Fruit fly (Drosophila melanogaster): ENCODE data around the gene ebd2.

ebd2 gene

DNA sequence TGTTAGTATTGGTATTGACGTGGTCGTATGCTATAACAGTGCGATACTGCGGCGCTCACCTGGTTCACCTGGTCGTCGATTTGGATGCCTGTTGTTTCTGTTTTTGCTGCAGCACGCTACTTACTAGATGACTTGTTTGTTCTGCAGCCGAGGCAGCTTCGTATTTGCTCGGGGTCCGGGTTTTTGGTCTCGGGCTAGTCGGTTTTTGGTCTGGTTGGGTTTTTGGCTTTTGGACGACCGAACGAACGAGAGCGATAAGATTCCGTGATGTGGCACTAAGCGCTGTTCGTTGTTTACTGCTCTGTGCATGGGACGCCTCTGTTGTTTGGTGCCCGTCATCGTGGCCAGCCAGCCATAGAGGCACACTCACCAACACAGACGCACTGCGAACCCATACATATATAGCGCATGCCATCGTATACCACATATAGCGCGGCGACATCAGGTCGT is at the start of gene ebd2:
ebd2 (minus strand) TSS at position 306 of the 450 bp plus-strand sequence.
- TF ChIP-seq noc (tag; optimal IDR thresholded peaks at IDR 0.05): no peak

DNA sequence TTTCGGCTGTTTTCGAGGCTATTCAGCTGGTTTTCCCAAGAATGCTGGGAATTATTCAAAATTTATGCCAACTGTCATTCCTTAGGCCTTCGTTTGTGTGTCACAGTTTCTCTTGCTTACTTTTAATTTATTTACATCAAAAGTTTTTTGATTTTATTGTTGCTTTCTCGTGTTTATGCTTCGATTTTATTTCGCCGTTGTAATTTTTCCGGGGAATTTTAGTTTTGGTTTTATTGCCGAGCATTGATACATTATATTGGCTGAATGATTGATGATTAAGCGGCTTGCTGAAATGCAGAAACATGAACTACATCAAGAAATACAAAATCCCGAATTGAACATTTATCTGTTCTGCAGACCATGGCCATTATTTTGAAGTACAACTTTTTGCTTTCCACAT is 49.1 kb upstream of the ebd2 start:
- no peak for TF ChIP-seq noc (tag; optimal IDR thresholded peaks at IDR 0.05)

DNA sequence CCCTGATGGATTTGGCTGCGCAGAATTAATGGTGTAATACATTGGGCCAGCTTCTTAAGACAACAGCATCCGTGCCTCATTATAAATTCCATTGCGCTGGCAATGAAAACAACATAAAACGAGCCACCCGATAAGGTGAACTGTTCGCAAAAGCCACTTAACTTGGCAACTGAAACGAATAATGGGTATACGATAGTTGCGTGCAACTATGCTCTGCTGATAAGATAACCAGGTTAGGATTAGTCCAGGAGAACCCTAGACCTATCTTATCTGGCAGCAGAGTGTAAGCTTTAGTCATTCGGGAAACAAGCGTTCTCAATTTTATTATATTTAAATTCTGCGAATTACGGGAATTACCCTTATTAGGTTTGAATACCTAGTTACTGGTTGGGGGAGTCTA is 41.3 kb upstream of the ebd2 start:
- TF ChIP-seq noc (tag; optimal IDR thresholded peaks at IDR 0.05): no peak

DNA sequence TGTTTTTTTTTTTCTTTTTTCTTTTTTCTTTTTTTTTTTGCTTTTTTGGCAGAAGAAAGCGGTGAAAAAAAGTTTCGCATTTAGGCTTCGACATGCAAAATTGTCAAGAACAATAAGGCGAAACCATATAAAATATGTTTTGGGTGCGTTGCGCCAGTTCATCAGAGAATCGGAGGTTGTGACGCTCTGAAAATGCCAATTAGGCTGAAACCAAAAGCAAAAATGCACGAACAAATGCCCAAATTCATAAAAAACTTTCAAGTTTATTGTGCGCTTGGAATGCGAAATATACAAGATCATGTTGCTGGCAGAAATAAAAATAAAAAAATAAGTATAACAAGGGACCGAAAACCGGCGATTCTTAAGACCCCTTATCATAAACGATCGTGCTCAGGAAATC is 40.7 kb upstream of the ebd2 start:
- no peak for TF ChIP-seq noc (tag; optimal IDR thresholded peaks at IDR 0.05)

DNA sequence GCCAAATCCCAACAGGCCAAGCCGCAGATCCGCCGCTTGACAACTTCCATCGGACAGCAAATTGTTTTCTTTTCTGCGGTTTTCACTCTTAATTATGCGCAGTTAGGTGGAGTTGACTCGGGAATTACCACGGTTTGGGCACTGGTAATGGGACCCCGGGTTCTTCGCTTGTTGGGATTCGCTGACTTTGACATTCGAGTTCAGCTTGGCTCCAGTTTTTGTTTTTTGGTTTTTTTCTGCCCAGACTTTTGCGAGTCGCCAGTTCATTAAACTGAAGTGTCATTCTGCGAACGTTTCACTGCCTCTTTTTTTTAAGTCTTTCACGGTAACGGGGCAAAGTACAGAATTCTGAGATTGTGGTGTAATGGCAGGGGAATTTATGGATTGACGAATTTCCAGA is 39.7 kb upstream of the ebd2 start:
- TF ChIP-seq noc (tag; optimal IDR thresholded peaks at IDR 0.05): no peak

DNA sequence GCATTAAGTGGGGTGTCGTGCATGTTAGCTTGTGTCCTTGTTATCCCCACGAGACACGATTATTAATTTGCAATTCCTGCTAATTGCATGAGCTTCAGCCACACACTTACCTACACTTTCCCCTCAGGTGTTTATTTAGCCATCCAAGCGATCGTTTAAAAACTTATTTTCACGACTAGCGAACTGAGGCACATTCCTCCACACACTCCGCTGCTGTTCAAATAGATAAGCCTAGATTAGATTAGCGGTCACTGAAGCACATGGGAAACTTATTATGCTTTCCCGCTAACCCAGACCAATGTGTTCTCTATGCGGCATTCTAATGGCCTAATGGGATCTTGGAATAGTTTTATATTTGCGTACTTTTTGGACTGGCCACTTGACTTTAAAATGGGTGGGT is 37.8 kb upstream of the ebd2 start:
- no peak for TF ChIP-seq noc (tag; optimal IDR thresholded peaks at IDR 0.05)

DNA sequence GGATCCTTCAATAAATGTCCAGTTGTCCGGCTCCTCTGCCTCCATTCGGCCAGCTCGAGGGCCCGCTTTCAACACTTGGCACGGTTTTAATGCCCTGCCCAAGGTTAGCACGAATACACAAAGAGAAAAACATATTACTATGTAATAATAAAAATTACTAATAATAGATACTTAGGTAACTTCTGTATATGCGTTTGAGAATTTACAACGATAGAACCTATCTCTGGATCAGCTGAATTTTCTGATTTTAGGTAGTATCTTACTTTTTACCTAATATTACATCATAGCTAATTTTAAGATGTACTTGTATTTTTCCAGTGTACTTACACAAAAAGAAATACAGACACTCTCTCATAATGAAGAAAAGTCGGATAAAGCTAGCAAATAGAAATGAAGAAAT is 36.6 kb upstream of the ebd2 start:
- TF ChIP-seq noc (tag; optimal IDR thresholded peaks at IDR 0.05): no peak

DNA sequence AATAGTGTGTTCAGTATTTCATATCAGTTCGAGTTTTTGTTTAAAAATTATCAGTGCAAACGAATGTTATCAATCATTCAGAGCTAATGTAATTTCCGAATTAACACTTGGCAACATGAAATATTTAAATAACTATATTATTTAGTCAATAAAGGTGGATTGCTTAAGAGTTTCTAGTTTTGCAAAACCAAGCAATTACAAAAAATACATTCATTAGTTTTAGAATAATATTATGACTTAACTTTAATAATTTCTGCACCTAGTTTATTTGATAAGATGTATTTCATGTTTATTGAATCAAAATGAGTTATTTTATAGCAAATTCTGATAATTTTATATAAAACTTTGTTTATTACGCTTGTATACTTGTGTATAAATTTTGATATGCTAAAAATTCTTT is 34.4 kb upstream of the ebd2 start:
- peak; percentile 75 for TF ChIP-seq noc (tag; optimal IDR thresholded peaks at IDR 0.05)

DNA sequence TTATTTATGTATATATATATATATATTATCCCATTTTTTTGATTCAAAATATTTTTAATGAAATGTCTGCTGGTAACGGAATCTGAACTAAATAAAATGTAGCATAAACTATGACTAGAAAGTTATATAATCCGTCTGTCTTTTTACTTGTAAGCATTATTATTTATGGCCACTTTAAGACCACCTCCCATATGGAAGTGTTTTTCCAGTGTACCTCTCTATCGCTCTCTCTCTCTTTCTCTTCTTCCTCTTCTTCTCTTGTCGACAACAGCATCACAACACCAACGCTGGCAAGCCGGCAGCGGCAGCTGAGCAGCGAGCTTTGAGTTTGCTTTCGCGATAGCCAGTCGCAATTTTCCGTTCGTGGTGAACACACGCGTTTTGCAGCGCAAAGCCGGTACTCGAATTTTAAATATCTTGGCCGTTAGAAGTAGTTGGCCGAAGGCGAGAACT is 33.1 kb upstream of the ebd2 start, which contains the start of gene rgn:
rgn (plus strand) TSS at position 344 of the 453 bp plus-strand sequence.
- peak; percentile 54 for TF ChIP-seq noc (tag; optimal IDR thresholded peaks at IDR 0.05)

DNA sequence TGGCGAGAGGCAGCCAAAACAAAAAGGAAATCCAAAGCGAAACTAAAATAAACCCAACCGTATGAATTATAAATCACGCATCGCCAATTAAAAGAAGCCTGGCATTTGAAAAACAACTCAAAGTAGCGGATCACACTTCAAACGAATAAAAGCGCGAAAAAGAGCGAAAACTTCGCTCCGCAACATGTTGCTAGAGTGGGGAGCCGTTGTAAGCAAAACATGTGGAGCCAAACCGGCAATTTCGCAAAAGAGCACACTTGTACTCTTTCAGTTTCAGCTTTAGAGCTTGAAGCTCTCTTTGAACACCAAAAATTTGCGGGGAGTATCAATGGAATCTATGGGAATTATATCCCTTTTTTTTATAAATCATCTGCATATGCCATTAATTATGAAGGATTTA is 32.7 kb upstream of the ebd2 start:
- no peak for TF ChIP-seq noc (tag; optimal IDR thresholded peaks at IDR 0.05)

DNA sequence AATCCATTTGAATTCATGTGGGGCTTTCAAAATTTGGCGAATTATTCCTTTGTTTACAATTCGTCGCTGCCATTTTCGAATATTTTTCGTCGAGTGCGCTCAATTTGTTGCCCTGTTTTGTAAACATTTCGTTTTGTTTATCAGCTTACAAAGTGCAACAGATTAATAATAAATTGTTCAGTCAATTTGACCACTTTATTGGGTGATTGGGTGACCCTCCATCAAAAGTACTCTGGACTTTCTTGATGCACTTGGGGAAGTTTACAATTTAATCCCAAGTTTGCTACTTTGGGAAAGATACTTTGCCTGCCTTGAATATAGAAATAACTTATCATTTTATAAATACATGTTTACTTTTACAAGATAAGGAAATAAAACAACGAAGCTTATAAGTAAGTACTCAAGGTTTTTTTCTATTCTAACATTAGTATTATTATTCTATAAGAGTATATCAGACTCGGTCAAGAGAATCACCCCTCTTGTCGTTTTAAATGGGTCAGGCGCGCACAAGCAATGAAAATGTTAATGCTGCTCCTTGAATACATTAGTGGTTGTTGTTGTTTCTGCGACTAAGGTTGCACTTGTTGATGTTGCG is 31.6 kb upstream of the ebd2 start:
- TF ChIP-seq noc (tag; optimal IDR thresholded peaks at IDR 0.05): no peak

DNA sequence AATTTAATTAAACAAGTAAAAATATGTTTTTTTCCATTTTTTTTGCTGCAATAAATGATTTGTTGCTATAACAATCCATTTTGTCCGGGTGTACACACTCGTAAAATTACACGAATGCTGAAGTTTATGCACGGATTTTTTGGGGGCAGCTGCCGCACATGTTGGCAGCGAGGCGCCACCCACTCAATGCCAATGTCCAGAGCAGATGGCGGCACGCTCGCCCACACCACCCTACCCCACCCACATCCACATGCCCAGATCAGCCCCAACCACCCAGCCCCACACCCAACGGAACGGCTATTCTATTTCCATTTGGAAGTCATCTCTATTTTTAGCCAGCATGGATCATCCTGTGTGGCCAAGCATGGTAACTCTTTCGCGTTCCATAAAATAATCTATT is 31.0 kb upstream of the ebd2 start:
- no peak for TF ChIP-seq noc (tag; optimal IDR thresholded peaks at IDR 0.05)

DNA sequence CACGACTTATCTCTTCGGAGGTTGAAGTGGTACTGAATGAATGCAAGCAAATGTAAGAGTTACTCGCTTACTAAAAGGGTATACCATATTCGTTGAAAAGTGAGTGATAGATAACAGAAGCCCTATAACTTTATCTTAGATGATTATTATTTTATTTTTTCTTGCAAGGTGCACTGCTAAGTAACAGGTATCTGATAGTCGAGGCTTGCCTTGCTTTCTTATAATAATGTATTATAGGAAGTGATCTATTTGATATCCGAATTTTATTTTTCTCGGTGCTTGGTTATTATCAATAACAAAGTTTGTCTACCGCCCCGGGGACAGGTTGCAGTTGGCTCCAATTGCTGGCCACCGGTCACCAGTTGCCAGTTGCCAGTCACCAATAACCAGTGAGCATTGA is 22.1 kb upstream of the ebd2 start:
- TF ChIP-seq noc (tag; optimal IDR thresholded peaks at IDR 0.05): no peak

DNA sequence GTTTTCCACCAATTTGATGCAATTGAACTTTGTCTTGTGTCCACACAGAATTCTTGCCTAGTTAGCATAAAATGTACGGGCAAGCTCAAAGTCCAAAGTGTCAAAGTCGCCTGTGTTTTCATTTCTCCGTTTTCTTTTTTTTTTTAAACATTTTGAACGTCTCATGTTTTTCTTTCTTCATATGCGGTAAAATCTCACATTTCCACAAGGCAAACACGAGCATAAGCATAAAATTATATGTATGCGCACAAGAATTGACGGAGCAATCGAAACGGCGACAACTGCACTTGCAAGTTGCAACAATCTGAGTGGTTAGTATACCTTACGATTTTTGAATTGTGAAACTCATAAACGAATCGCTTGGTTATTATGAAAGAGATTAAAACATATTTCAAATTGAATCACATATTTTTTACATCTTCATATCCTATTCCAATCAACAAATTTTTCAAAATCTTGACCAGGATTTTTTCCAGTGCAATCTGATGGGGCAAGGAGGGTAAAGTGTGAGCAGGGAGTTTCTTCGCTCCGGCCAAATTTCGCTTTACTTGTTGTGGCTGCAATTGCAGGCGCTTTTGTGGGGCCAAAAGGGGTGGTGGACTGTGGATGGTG is 14.9 kb upstream of the ebd2 start:
- no peak for TF ChIP-seq noc (tag; optimal IDR thresholded peaks at IDR 0.05)

DNA sequence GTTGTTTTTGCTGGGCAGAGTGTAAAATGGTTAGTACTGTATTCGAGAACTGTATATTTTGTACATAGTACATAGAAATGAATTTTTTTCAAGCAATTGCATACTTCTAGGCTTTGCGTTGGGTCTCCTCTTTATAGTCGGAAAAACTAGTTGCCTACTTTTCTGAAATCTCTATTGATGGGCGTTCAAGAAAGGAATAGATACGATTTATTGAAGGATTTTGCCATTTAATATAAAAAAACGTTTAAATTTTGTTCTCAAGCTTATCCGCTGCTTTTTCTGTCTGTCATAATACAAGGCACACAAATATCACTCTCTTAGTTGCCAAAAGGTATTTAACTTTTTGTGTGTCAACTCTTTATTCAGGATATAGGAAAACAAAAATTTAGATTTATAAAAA is 10.8 kb upstream of the ebd2 start, which contains the start of gene CG32440:
CG32440 (plus strand) TSS at position 301 of the 400 bp plus-strand sequence.
- TF ChIP-seq noc (tag; optimal IDR thresholded peaks at IDR 0.05): no peak

DNA sequence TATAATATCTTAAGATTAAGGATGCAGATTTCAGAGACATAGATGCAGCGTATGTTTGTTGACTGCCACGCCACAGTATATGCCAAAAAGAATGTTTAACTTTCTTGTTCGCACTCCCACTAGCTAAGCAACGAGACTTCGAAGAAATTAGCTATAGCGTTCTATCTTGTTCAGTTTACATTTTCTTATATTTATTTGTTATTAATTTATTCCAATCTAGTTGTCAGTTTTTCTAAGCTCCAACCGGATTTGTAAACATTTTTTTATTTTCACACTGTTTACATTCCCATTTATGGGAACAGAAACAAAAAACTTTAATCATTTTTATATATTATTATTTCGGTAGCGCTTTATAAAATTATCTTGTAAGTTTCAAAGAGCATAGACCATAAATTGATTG is 8.3 kb upstream of the ebd2 start, which contains the start of gene CG32437:
CG32437 (plus strand) TSS at position 301 of the 400 bp plus-strand sequence.
- TF ChIP-seq noc (tag; optimal IDR thresholded peaks at IDR 0.05): no peak

DNA sequence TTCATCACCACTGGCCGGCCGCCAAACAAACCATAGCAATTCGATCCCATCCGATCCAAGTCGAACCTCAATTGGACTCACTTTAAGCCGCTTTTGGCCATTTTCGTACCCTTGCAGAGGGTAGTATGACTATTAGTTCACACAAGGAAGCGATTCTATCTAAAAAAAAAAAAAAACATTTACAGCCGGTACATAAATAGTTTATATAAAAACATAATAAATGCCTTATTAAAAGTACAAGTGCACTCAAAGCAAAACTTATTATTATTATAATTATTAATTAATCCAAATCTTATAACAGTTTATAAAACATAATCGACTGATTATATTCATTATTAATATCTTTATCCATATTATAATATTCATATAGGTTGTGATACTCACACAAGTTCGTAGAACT is 7.3 kb upstream of the ebd2 start, which contains the start of gene CG12971:
CG12971 (minus strand) TSS at position 101 of the 400 bp plus-strand sequence.
- no peak for TF ChIP-seq noc (tag; optimal IDR thresholded peaks at IDR 0.05)
